Fruit fly (Drosophila melanogaster) whole organism, pupa: Measurements from ENCODE around the gene nudC.
A peak's percentile ranks its signal among the peaks of the same experiment; 100 is the strongest.

ENCODE experiments used
- CG10348 ChIP-seq: fragments of 200-800 bp; sonication (Bioruptor generic); IDR thresholded peaks from 2 replicates; pipeline ENCODE4 v1.3.6; 2022; ENCODE audit warnings: missing biosample characterization, missing genetic modification characterization
- CG12605 ChIP-seq: fragments of 200-800 bp; sonication (Bioruptor generic); IDR thresholded peaks from 2 replicates; pipeline ENCODE4 v1.3.6; 2022; ENCODE audit warnings: missing biosample characterization, missing genetic modification characterization
- CG13204 ChIP-seq: fragments of 200-800 bp; sonication (Bioruptor generic); optimal IDR thresholded peaks from 2 replicates; lab custom pipeline; 2018; ENCODE audit warnings: missing biosample characterization, mild to moderate bottlenecking, missing genetic modification characterization, moderate library complexity
- CG14655 ChIP-seq: fragments of 200-800 bp; sonication (Bioruptor generic); optimal IDR thresholded peaks from 3 replicates; lab custom pipeline; 2017; ENCODE audit warnings: mild to moderate bottlenecking, missing biosample characterization, missing genetic modification reagents, missing genetic modification characterization
- CG15710 ChIP-seq: fragments of 200-800 bp; sonication (Bioruptor generic); optimal IDR thresholded peaks from 2 replicates; lab custom pipeline; 2018; ENCODE audit warnings: missing biosample characterization, mild to moderate bottlenecking, missing genetic modification characterization, moderate library complexity
- CG17806 ChIP-seq: fragments of 200-800 bp; sonication (Bioruptor generic); optimal IDR thresholded peaks from 2 replicates; lab custom pipeline; 2018; ENCODE audit warnings: missing biosample characterization, mild to moderate bottlenecking, missing genetic modification characterization, moderate library complexity
- CG32121 ChIP-seq: fragments of 200-800 bp; sonication (Bioruptor generic); IDR thresholded peaks from 2 replicates; pipeline ENCODE4 v1.3.6; 2022; ENCODE audit warnings: missing biosample characterization, missing genetic modification characterization
- CG34367 ChIP-seq: fragments of 200-800 bp; sonication (Bioruptor generic); optimal IDR thresholded peaks from 2 replicates; lab custom pipeline; 2018; ENCODE audit warnings: missing biosample characterization, mild to moderate bottlenecking, missing genetic modification characterization
- CG4496 ChIP-seq: fragments of 200-800 bp; sonication (Bioruptor generic); IDR thresholded peaks from 3 replicates; pipeline ENCODE4 v1.3.6; 2022; ENCODE audit warnings: missing biosample characterization, missing genetic modification characterization
- CG8159 ChIP-seq: fragments of 200-800 bp; sonication (Bioruptor generic); optimal IDR thresholded peaks from 3 replicates; lab custom pipeline; 2018; ENCODE audit warnings: missing biosample characterization, mild to moderate bottlenecking, missing genetic modification characterization, moderate library complexity
- CG8301 ChIP-seq: fragments of 200-800 bp; sonication (Bioruptor generic); optimal IDR thresholded peaks from 2 replicates; lab custom pipeline; 2018; ENCODE audit warnings: missing biosample characterization, mild to moderate bottlenecking, missing genetic modification characterization
- CG9948 ChIP-seq: fragments of 200-800 bp; sonication (Bioruptor generic); optimal IDR thresholded peaks from 2 replicates; lab custom pipeline; 2018; ENCODE audit warnings: missing biosample characterization, mild to moderate bottlenecking, missing genetic modification characterization, moderate library complexity
- D1 ChIP-seq: fragments of 200-800 bp; sonication (Bioruptor generic); optimal IDR thresholded peaks from 2 replicates; lab custom pipeline; 2018; ENCODE audit warnings: missing biosample characterization, mild to moderate bottlenecking, missing genetic modification characterization, moderate library complexity
- EcR ChIP-seq: fragments of 200-800 bp; sonication (Bioruptor generic); optimal IDR thresholded peaks from 3 replicates; lab custom pipeline; 2019; ENCODE audit warnings: missing biosample characterization, missing genetic modification characterization, mild to moderate bottlenecking, moderate library complexity, missing genetic modification reagents
- Ets98B ChIP-seq: fragments of 200-800 bp; sonication (Bioruptor generic); IDR thresholded peaks from 2 replicates; pipeline ENCODE4 v1.3.6; 2022; ENCODE audit warnings: missing biosample characterization, missing genetic modification characterization
- Pif1A ChIP-seq: fragments of 200-800 bp; sonication (Bioruptor generic); optimal IDR thresholded peaks from 3 replicates; lab custom pipeline; 2016; ENCODE audit warnings: missing biosample characterization, missing genetic modification characterization
- Pif1B ChIP-seq: fragments of 200-800 bp; sonication (Bioruptor generic); optimal IDR thresholded peaks from 3 replicates; lab custom pipeline; 2016; ENCODE audit warnings: missing biosample characterization, missing genetic modification characterization
- Snoo ChIP-seq: fragments of 200-800 bp; sonication (Bioruptor generic); optimal IDR thresholded peaks from 3 replicates; lab custom pipeline; 2017; ENCODE audit warnings: missing biosample characterization, mild to moderate bottlenecking, missing genetic modification characterization, inconsistent platforms
- fd96Ca ChIP-seq: fragments of 200-800 bp; sonication (Bioruptor generic); IDR thresholded peaks from 3 replicates; pipeline ENCODE4 v1.3.6; 2022; ENCODE audit warnings: missing biosample characterization, missing genetic modification characterization
- gl ChIP-seq: fragments of 200-800 bp; sonication (Bioruptor generic); optimal IDR thresholded peaks from 2 replicates; lab custom pipeline; 2018; ENCODE audit warnings: missing biosample characterization, mild to moderate bottlenecking, missing genetic modification characterization
- rn ChIP-seq: fragments of 200-800 bp; sonication (Bioruptor generic); IDR thresholded peaks from 2 replicates; pipeline ENCODE4 v1.3.6; 2022; ENCODE audit warnings: missing biosample characterization, missing genetic modification characterization

Gene nudC

dm6 chr3L:16800026-16800425, 4.8 kb upstream of the nudC start:
- TF ChIP-seq CG14655 (GFP tag; lab: Kevin White, UChicago) = no peak
- TF ChIP-seq gl = peak; percentile 41
- peak; percentile 27 for TF ChIP-seq EcR (GFP tag; lab: Kevin White, UChicago)
- TF ChIP-seq CG10348 (GFP tag; lab: Robert Waterston, UW) = no peak
- peak; percentile 68 for TF ChIP-seq CG12605 (GFP tag; lab: Robert Waterston, UW)
- TF ChIP-seq CG34367 (tag; lab: Kevin White, UChicago) = no peak
- TF ChIP-seq rn (GFP tag; lab: Robert Waterston, UW) = no peak
- no peak for TF ChIP-seq D1 (tag; lab: Kevin White, UChicago)
- TF ChIP-seq Pif1B = peak; percentile 59
- TF ChIP-seq CG4496 (GFP tag; lab: Robert Waterston, UW) = peak; percentile 77
- TF ChIP-seq Ets98B (GFP tag; lab: Robert Waterston, UW) = peak; percentile 77
- peak; percentile 41 for TF ChIP-seq Pif1A (GFP tag; lab: Kevin White, UChicago)
- no peak for TF ChIP-seq CG8301 (tag; lab: Kevin White, UChicago)
- peak; percentile 23 for TF ChIP-seq Snoo (tag; lab: Kevin White, UChicago)
- peak; percentile 75 for TF ChIP-seq CG32121
- no peak for TF ChIP-seq CG15710 (tag; lab: Kevin White, UChicago)
- peak; percentile 50 for TF ChIP-seq CG13204 (GFP tag; lab: Kevin White, UChicago)
- TF ChIP-seq CG17806 (tag; lab: Kevin White, UChicago) = no peak
- peak; percentile 9 for TF ChIP-seq CG8159 (tag; lab: Kevin White, UChicago)
- 0 out of 3 replicates have a peak, but pooled peaks have one; percentile 6 for TF ChIP-seq fd96Ca (GFP tag; lab: Robert Waterston, UW)
- no peak for TF ChIP-seq CG9948 (tag; lab: Kevin White, UChicago)

DNA sequence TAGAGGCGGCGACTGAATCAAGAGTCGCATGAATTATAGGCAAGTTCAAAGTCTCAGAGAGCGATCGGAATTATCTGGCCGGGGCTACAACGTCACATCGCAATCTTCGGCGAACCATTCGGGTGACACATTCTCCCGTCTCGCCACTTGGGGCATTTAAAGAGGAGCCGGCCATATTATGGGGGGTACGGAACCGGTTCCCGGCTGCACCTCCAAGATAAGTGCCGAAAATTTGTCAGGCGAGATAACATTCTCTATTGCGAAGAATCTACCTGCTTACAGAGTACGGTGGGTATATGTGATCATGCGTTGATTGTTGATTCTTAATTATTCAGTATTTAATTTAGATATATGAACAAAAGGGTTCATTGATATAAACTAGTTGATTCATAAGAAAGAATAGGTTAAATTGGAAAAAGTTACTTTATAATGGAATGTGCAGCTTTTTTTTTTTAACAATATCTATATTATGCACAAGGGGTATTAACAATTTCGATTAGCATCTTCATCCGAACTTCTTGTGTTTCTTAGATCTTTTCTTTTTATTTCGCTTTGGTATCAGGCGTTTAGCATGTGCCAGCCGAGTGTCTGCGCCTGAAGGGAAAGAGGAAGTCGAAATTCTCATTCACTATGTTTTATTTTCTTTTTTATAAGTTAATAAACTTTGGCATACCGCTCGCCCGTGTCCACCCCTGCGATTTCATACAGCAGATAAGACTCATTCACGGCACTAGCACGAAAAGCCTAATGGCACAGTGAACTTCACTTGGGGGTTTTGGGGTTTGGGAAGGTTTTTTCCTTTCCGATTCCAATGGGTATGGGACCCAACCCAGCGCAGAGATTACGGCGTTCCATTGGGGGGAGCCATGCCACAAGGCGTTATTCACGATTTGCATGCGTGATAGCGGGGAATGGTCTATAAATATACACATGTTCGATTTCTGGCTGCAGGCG, 3.0 kb upstream of the nudC start:
- TF ChIP-seq Ets98B (GFP tag; lab: Robert Waterston, UW) (no peak), CG32121 (peak; percentile 51; the same call in 1 of the 2 replicates), gl (peak; percentile 46), CG8301 (tag; lab: Kevin White, UChicago) (peak; percentile 28), CG10348 (GFP tag; lab: Robert Waterston, UW) (no peak), CG9948 (tag; lab: Kevin White, UChicago) (no peak), CG8159 (tag; lab: Kevin White, UChicago) (no peak), CG17806 (tag; lab: Kevin White, UChicago) (no peak), CG13204 (GFP tag; lab: Kevin White, UChicago) (peak; percentile 6), CG4496 (GFP tag; lab: Robert Waterston, UW) (peak; percentile 27; the same call in 1 of the 3 replicates), Snoo (tag; lab: Kevin White, UChicago) (peak; percentile 1), CG14655 (GFP tag; lab: Kevin White, UChicago) (peak; percentile 52), EcR (GFP tag; lab: Kevin White, UChicago) (peak; percentile 10), CG15710 (tag; lab: Kevin White, UChicago) (no peak), CG12605 (GFP tag; lab: Robert Waterston, UW) (0 out of 2 replicates have a peak, but pooled peaks have one; percentile 19), Pif1A (GFP tag; lab: Kevin White, UChicago) (no peak), Pif1B (no peak), fd96Ca (GFP tag; lab: Robert Waterston, UW) (no peak), rn (GFP tag; lab: Robert Waterston, UW) (no peak), D1 (tag; lab: Kevin White, UChicago) (no peak), CG34367 (tag; lab: Kevin White, UChicago) (peak; percentile 13)

DNA sequence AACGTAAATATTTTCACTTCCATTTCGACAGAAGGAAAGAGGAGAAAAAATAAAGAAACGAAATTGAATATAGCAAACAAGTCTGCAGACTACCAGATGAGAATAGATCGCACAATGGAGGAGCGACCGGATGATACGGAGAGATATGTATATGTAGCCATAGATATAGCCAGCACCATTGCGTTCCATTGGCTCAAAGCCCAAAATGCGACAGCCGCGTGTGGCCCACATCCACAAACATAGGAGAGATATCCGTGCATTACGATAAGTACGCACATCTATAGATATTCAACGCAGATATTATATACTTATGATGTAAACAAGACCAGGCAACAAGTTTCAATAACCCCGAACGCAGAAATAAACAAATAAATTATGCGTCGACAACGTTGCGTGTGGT, 1.5 kb upstream of the nudC start:
- peak; percentile 67 for TF ChIP-seq EcR (GFP tag; lab: Kevin White, UChicago)
- peak; percentile 22 for TF ChIP-seq CG14655 (GFP tag; lab: Kevin White, UChicago)
- TF ChIP-seq CG10348 (GFP tag; lab: Robert Waterston, UW) = no peak
- TF ChIP-seq gl = peak; percentile 38
- TF ChIP-seq CG17806 (tag; lab: Kevin White, UChicago) = peak; percentile 0

DNA sequence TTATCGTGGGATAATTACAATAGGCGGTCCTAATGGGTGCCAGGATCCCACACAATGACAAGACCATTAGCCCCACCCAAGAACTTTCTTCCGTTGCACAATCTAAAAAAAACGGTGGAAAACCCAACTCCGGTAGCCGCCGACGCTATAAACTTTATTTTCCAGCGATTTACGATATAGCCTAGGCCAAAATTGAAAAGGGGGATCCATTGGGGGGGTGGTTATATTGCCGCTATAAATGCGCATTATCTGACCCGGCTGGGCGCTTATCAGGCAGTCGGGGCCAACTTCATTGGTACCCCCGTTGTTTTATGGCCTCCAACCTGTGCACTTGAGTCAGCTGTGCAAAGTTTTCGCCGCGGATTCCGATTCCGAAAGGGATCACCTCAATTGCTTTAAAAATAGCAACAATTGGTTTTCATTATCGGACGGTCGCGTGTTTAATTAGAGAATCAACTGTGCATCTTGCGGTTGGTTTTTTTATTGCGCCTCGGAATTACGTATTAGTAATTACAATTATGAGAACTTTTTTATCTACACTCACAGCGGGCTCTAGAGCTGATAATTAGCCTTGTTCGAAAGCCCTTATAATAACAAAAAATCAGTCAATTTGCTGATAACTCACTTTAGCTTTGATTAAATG, 965 bp upstream of the nudC start:
- TF ChIP-seq CG15710 (tag; lab: Kevin White, UChicago) (no peak), CG4496 (GFP tag; lab: Robert Waterston, UW) (peak; percentile 59; the same call in 2 of the 3 replicates), EcR (GFP tag; lab: Kevin White, UChicago) (peak; percentile 29), D1 (tag; lab: Kevin White, UChicago) (no peak), CG13204 (GFP tag; lab: Kevin White, UChicago) (no peak), fd96Ca (GFP tag; lab: Robert Waterston, UW) (peak; percentile 57; the same call in 1 of the 3 replicates)
- TF ChIP-seq, all 21 proteins: peak for 3
